Fruit fly (Drosophila melanogaster): ENCODE results near the gene CG8087.
A peak's percentile ranks its signal among the peaks of the same experiment; 100 is the strongest.

CG8087 gene

DNA sequence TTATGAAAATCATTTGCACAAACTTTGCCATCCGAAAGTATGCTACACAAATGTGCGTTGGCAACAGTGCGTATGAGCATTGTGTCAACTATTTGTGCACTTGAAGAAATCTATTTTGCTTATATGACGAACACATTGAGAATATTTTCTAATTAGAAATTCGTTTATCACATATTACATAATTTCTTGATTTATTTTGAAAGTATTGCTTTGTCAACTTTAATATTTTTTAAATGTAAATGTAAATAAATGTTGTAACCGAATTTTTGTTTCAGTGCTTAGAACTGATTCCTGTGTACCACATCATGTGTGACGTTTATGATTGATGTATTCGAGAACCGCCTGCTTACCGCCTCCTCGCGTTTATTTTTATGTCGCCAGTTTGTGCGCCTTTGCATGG is 22.6 kb downstream of the CG8087 start:
- TF ChIP-seq svp (GFP tag): no peak
- TF ChIP-seq CG8632 (GFP tag; optimal IDR thresholded peaks at IDR 0.05): no peak
- TF ChIP-seq CG10669 (GFP tag; optimal IDR thresholded peaks at IDR 0.05): no peak
- TF ChIP-seq CG9139 (GFP tag; optimal IDR thresholded peaks at IDR 0.05): no peak
- no peak for TF ChIP-seq dac (GFP tag; optimal IDR thresholded peaks at IDR 0.05)
- TF ChIP-seq CG32006 (GFP tag; optimal IDR thresholded peaks at IDR 0.05): no peak

DNA sequence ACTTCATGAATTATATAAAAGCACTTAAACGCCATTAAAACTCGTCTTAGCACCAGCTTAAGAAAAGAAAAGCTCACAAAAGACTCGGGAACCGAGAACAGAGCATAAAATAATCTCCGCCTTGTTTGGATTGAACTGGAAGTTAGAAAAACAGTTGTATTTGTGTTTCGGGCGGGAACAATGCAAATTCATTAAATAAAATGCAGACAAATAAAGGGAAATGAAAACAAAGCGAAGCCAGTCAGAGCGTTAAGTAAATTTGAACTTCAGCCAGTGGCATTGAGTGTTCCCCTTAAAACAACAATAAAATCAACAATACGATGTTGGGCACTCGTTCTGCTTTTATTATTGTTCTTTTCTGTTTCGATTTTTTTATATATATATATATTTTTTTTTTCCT is 37.9 kb downstream of the CG8087 start:
- TF ChIP-seq Smox (GFP tag; optimal IDR thresholded peaks at IDR 0.05) (no peak), dsx (GFP tag; optimal IDR thresholded peaks at IDR 0.05; ENCODE audit: poor library complexity, severe bottlenecking) (no peak), fkh (GFP tag; optimal IDR thresholded peaks at IDR 0.05) (peak; percentile 65)

DNA sequence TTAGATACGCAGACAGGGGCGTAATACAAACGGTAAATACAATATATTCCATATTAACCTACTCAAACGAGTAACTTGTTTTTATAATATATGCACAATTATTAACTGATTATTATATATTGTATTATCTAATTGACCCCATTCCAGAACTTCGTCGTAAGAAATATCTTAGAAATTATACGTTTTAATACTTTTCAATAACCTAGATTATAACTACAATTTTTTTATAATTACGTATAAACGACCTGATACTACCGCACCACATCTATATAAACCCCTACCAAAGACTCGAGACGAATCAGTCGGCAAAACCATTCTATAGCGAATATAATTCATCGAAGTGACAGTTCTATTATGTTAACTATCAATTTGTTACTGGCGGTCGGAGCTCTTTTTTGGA is 43.9 kb downstream of the CG8087 start, which contains the start of gene Cyp313a1:
Gene Cyp313a1 (plus strand): TSS at position 301 of the 400 bp plus-strand sequence.
- TF ChIP-seq svp (GFP tag) (no peak), achi (GFP tag; optimal IDR thresholded peaks at IDR 0.05) (no peak), CG11762 (GFP tag; optimal IDR thresholded peaks at IDR 0.05; ENCODE audit: insufficient read depth) (no peak), Hr39 (GFP tag; optimal IDR thresholded peaks at IDR 0.05) (no peak), CG8119 (GFP tag; IDR thresholded peaks at IDR 0.05) (no peak), pdm3 (GFP tag; optimal IDR thresholded peaks at IDR 0.05) (no peak), cyc (GFP tag; optimal IDR thresholded peaks at IDR 0.05) (no peak), spab (GFP tag; optimal IDR thresholded peaks at IDR 0.05) (no peak), topi (GFP tag; optimal IDR thresholded peaks at IDR 0.05) (no peak)

DNA sequence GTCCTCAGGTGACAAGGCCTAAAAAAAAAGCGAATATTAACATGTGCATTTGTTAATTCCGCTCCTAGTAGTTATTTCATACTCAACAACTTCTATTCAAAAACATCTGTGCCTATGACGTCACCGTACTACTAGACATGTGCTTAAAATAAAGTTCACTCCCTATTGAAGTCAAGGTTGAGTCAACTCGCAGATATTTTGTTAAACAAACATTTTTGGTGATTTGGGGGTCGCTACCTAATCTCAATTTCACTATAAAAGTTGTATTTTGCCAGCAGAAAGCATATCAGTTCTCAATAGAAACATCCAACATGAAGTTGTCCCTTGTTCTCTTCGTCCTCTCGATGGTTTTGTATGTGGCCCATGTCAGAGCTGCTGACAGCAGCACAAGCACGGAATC is 47.9 kb downstream of the CG8087 start, which contains the start of gene CG34273:
Gene CG34273 (plus strand): TSS at position 301 of the 400 bp plus-strand sequence.
- no peak for TF ChIP-seq Hr4 (GFP tag; optimal IDR thresholded peaks at IDR 0.05)
- no peak for TF ChIP-seq Hr38 (GFP tag; optimal IDR thresholded peaks at IDR 0.05)
- TF ChIP-seq vri (GFP tag; optimal IDR thresholded peaks at IDR 0.05): no peak
- no peak for TF ChIP-seq Eip75B (GFP tag; optimal IDR thresholded peaks at IDR 0.05)
- TF ChIP-seq esn (GFP tag; optimal IDR thresholded peaks at IDR 0.05): no peak
- TF ChIP-seq eg (GFP tag; IDR thresholded peaks at IDR 0.05): no peak
- no peak for TF ChIP-seq CG11294 (GFP tag; IDR thresholded peaks at IDR 0.05)
- no peak for TF ChIP-seq CG6808 (GFP tag; optimal IDR thresholded peaks at IDR 0.05)
- no peak for TF ChIP-seq Sox14 (GFP tag; optimal IDR thresholded peaks at IDR 0.05)
- TF ChIP-seq spab (GFP tag; optimal IDR thresholded peaks at IDR 0.05): no peak
- TF ChIP-seq svp (GFP tag): no peak
- TF ChIP-seq CG9139 (GFP tag; optimal IDR thresholded peaks at IDR 0.05): no peak
- TF ChIP-seq fd59A (GFP tag; optimal IDR thresholded peaks at IDR 0.05): no peak

Measured in whole organism, prepupa.